Worm (Caenorhabditis elegans) whole organism, mixed stage, embryonic: Measurements from ENCODE around the gene rpl-18.

ENCODE experiments used
- M03D4.4 ChIP-seq: sonication (generic microtip); optimal IDR thresholded peaks from 2 replicates; lab custom pipeline; 2017; ENCODE audit warnings: mild to moderate bottlenecking, missing genetic modification characterization, missing compliant biosample characterization
- bed-3 ChIP-seq: fragments of 200-800 bp; sonication (Bioruptor generic); optimal IDR thresholded peaks from 3 replicates; lab custom pipeline; 2018; ENCODE audit warnings: mild to moderate bottlenecking, missing genetic modification characterization, moderate library complexity, missing compliant biosample characterization
- blmp-1 ChIP-seq: fragments of 150-350 bp; optimal IDR thresholded peaks from 2 replicates; lab custom pipeline; 2014; ENCODE audit warnings: missing biosample characterization, missing genetic modification characterization
- ceh-39 ChIP-seq: fragments of 150-350 bp; optimal IDR thresholded peaks from 2 replicates; lab custom pipeline; 2014; ENCODE audit warnings: missing biosample characterization, missing genetic modification characterization
- ceh-43 ChIP-seq: fragments of 200-800 bp; sonication (Bioruptor generic); optimal IDR thresholded peaks from 2 replicates; lab custom pipeline; 2018; ENCODE audit warnings: mild to moderate bottlenecking, missing genetic modification characterization, moderate library complexity, missing compliant biosample characterization
- cnd-1 ChIP-seq: fragments of 200-800 bp; sonication (Bioruptor generic); optimal IDR thresholded peaks from 2 replicates; lab custom pipeline; 2018; ENCODE audit warnings: mild to moderate bottlenecking, missing genetic modification characterization, missing compliant biosample characterization
- drap-1 ChIP-seq: fragments of 200-800 bp; sonication (Bioruptor generic); optimal IDR thresholded peaks from 3 replicates; lab custom pipeline; 2018; ENCODE audit warnings: mild to moderate bottlenecking, missing genetic modification characterization, missing compliant biosample characterization
- elt-1 ChIP-seq: sonication (generic microtip); optimal IDR thresholded peaks from 2 replicates; lab custom pipeline; 2017; ENCODE audit warnings: missing genetic modification characterization, mild to moderate bottlenecking, missing compliant biosample characterization, antibody characterized with exemption, moderate library complexity, borderline replicate concordance; ENCODE audit not compliant: insufficient read depth
- elt-3 ChIP-seq: fragments of 150-350 bp; optimal IDR thresholded peaks from 2 replicates; lab custom pipeline; 2014; ENCODE audit warnings: missing biosample characterization, missing genetic modification characterization
- flh-1 ChIP-seq: fragments of 200-800 bp; sonication (Bioruptor generic); optimal IDR thresholded peaks from 2 replicates; lab custom pipeline; 2018; ENCODE audit warnings: mild to moderate bottlenecking, missing genetic modification characterization, moderate library complexity, missing compliant biosample characterization
- ham-2 ChIP-seq: fragments of 200-800 bp; sonication (Bioruptor generic); optimal IDR thresholded peaks from 2 replicates; lab custom pipeline; 2018; ENCODE audit warnings: mild to moderate bottlenecking, missing genetic modification characterization, missing compliant biosample characterization
- hlh-1 ChIP-seq: fragments of 150-350 bp; optimal IDR thresholded peaks from 2 replicates; lab custom pipeline; 2014; ENCODE audit warnings: missing biosample characterization, missing genetic modification reagents, missing genetic modification characterization
- lin-13 ChIP-seq: fragments of 150-350 bp; optimal IDR thresholded peaks from 2 replicates; lab custom pipeline; 2014; ENCODE audit warnings: missing biosample characterization, missing genetic modification characterization
- lin-32 ChIP-seq: fragments of 200-800 bp; sonication (Bioruptor generic); optimal IDR thresholded peaks from 2 replicates; lab custom pipeline; 2018; ENCODE audit warnings: mild to moderate bottlenecking, missing genetic modification characterization, missing compliant biosample characterization
- lsy-2 ChIP-seq: fragments of 150-350 bp; optimal IDR thresholded peaks from 2 replicates; lab custom pipeline; 2014; ENCODE audit warnings: missing biosample characterization, missing genetic modification characterization
- mab-5 ChIP-seq: fragments of 150-350 bp; optimal IDR thresholded peaks from 2 replicates; lab custom pipeline; 2014; ENCODE audit warnings: missing biosample characterization, missing genetic modification characterization
- mep-1 ChIP-seq: fragments of 150-350 bp; optimal IDR thresholded peaks from 2 replicates; lab custom pipeline; 2017; ENCODE audit warnings: missing biosample characterization, missing genetic modification reagents, missing genetic modification characterization, inconsistent platforms
- mls-2 ChIP-seq: sonication (generic microtip); optimal IDR thresholded peaks from 2 replicates; lab custom pipeline; 2016; ENCODE audit warnings: mild to moderate bottlenecking, missing genetic modification characterization, moderate library complexity, missing compliant biosample characterization
- nhr-12 ChIP-seq: fragments of 150-350 bp; optimal IDR thresholded peaks from 2 replicates; lab custom pipeline; 2014; ENCODE audit warnings: missing biosample characterization, missing genetic modification characterization
- nhr-2 ChIP-seq: fragments of 150-350 bp; optimal IDR thresholded peaks from 2 replicates; lab custom pipeline; 2014; ENCODE audit warnings: missing biosample characterization, missing genetic modification characterization
- nhr-237 ChIP-seq: fragments of 150-350 bp; optimal IDR thresholded peaks from 2 replicates; lab custom pipeline; 2014; ENCODE audit warnings: missing biosample characterization, missing genetic modification characterization
- nhr-28 ChIP-seq: fragments of 150-350 bp; optimal IDR thresholded peaks from 2 replicates; lab custom pipeline; 2014; ENCODE audit warnings: missing biosample characterization, missing genetic modification characterization
- nhr-76 ChIP-seq: sonication (generic microtip); optimal IDR thresholded peaks from 2 replicates; lab custom pipeline; 2017; ENCODE audit warnings: missing biosample characterization, missing genetic modification characterization
- pha-4 ChIP-seq: fragments of 150-350 bp; optimal IDR thresholded peaks from 2 replicates; lab custom pipeline; 2018; ENCODE audit warnings: missing biosample characterization, missing genetic modification reagents, missing genetic modification characterization
- snpc-4 ChIP-seq: fragments of 150-350 bp; optimal IDR thresholded peaks from 2 replicates; lab custom pipeline; 2014; ENCODE audit warnings: missing biosample characterization, missing genetic modification characterization
- sptf-1 ChIP-seq: sonication (generic microtip); optimal IDR thresholded peaks from 2 replicates; lab custom pipeline; 2017; ENCODE audit warnings: mild to moderate bottlenecking, missing genetic modification characterization, moderate library complexity, missing compliant biosample characterization
- tbx-8 ChIP-seq: fragments of 200-800 bp; sonication (Bioruptor generic); optimal IDR thresholded peaks from 2 replicates; lab custom pipeline; 2018; ENCODE audit warnings: mild to moderate bottlenecking, missing genetic modification characterization, moderate library complexity, missing compliant biosample characterization
- unc-120 ChIP-seq: sonication (generic microtip); optimal IDR thresholded peaks from 2 replicates; lab custom pipeline; 2017; ENCODE audit warnings: missing genetic modification characterization, missing compliant biosample characterization; ENCODE audit not compliant: poor library complexity, severe bottlenecking
- unc-39 ChIP-seq: fragments of 150-350 bp; optimal IDR thresholded peaks from 2 replicates; lab custom pipeline; 2014; ENCODE audit warnings: missing biosample characterization, missing genetic modification characterization
- unc-62 ChIP-seq: fragments of 150-350 bp; optimal IDR thresholded peaks from 2 replicates; lab custom pipeline; 2014; ENCODE audit warnings: missing biosample characterization, missing genetic modification reagents, missing genetic modification characterization
- ztf-11 ChIP-seq: fragments of 150-350 bp; optimal IDR thresholded peaks from 2 replicates; lab custom pipeline; 2014; ENCODE audit warnings: missing biosample characterization, missing genetic modification characterization

rpl-18 gene

DNA sequence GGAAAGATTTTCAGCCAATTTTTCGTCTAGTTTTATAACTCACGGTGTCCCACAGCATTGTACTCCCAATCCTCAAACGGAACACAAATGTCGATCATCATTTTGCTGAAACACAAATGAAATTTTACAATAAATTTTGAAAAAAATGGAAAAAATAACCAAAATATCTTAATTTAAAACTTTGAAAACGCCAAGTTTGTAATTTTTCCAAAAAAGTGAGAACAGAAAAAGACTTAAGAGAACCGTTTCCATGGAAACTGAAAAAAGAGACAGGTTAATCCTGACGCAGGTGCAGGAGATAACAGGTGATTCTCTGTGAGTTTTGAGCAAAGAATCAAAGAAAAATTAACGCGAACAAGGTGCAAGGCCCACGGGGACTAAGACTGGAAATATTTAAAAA is 43.2 kb downstream of the rpl-18 start, which contains the start of gene Y45F10D.15:
Gene Y45F10D.15 (minus strand): TSS at position 101 of the 400 bp plus-strand sequence.
- TF ChIP-seq lin-13 (no peak), pha-4 (tag; lab: Kevin White, UChicago) (no peak), lin-32 (GFP tag; lab: Kevin White, UChicago) (no peak), drap-1 (GFP tag; lab: Kevin White, UChicago) (no peak), ceh-43 (GFP tag; lab: Kevin White, UChicago) (no peak), tbx-8 (no peak), nhr-76 (tag; lab: Kevin White, UChicago) (no peak), unc-39 (no peak), bed-3 (GFP tag; lab: Kevin White, UChicago) (no peak), sptf-1 (tag; lab: Kevin White, UChicago) (no peak), nhr-28 (tag; lab: Kevin White, UChicago) (no peak), elt-3 (tag; lab: Kevin White, UChicago) (no peak), M03D4.4 (tag; lab: Kevin White, UChicago) (no peak), flh-1 (GFP tag; lab: Kevin White, UChicago) (no peak), elt-1 (tag; lab: Kevin White, UChicago) (no peak)

DNA sequence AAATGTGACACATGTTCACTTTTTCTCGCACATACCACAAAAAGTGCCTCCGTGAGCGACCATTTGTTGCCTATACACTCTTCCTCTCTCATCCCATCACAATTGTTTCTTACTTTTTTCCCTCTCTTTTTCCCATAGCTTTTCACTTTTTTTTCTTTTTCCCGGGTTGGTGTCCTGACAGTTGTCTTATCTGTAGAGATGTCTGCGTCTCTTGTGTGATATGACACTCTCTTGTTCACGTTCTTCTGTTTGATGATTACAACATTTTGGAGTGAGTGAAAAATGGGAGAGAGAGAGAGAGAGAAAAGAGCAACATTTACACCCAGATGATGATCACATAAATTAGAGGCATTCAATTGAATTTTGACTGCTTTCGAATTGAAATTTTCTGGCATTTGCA is 48.7 kb downstream of the rpl-18 start:
- TF ChIP-seq unc-39 = no peak
- peak; percentile 98 for TF ChIP-seq unc-120 (tag; lab: Kevin White, UChicago)
- TF ChIP-seq hlh-1 (tag; lab: Kevin White, UChicago) = peak; percentile 100
- no peak for TF ChIP-seq bed-3 (GFP tag; lab: Kevin White, UChicago)
- TF ChIP-seq nhr-237 = no peak
- TF ChIP-seq unc-62 (GFP tag; lab: Kevin White, UChicago) = peak; percentile 92
- TF ChIP-seq mep-1 (tag; lab: Kevin White, UChicago) = no peak
- peak; percentile 71 for TF ChIP-seq mab-5 (tag; lab: Kevin White, UChicago)
- TF ChIP-seq blmp-1 (tag; lab: Kevin White, UChicago) = peak; percentile 14
- no peak for TF ChIP-seq snpc-4 (tag; lab: Kevin White, UChicago)

- no peak for TF ChIP-seq ceh-39
- no peak for TF ChIP-seq ztf-11
- TF ChIP-seq snpc-4 (tag; lab: Kevin White, UChicago) = no peak
- TF ChIP-seq hlh-1 (tag; lab: Kevin White, UChicago) = no peak
- no peak for TF ChIP-seq blmp-1 (tag; lab: Kevin White, UChicago)
- no peak for TF ChIP-seq ceh-43 (GFP tag; lab: Kevin White, UChicago)
- no peak for TF ChIP-seq nhr-2 (tag; lab: Kevin White, UChicago)
- no peak for TF ChIP-seq tbx-8
- TF ChIP-seq nhr-12 (tag; lab: Kevin White, UChicago) = no peak
- no peak for TF ChIP-seq mab-5 (tag; lab: Kevin White, UChicago)
- TF ChIP-seq mls-2 (tag; lab: Kevin White, UChicago) = no peak
- TF ChIP-seq lsy-2 (tag; lab: Kevin White, UChicago) = no peak
- TF ChIP-seq M03D4.4 (tag; lab: Kevin White, UChicago) = no peak
- TF ChIP-seq flh-1 (GFP tag; lab: Kevin White, UChicago) = no peak
- TF ChIP-seq lin-13 = no peak
- no peak for TF ChIP-seq pha-4 (tag; lab: Kevin White, UChicago)
- no peak for TF ChIP-seq ham-2 (GFP tag; lab: Kevin White, UChicago)
- no peak for TF ChIP-seq cnd-1 (tag; lab: Kevin White, UChicago)
- TF ChIP-seq nhr-28 (tag; lab: Kevin White, UChicago) = no peak
- no peak for TF ChIP-seq lin-32 (GFP tag; lab: Kevin White, UChicago)
- TF ChIP-seq, all 35 proteins: peak for 0
Measured at ce11 chrIV:13827586-13827985, 49.9 kb downstream of the rpl-18 start, which contains the start of gene rga-5. Gene rga-5, plus strand, starts transcription at chrIV:13827886.
